Fruit fly (Drosophila melanogaster): Measurements from ENCODE around the gene 825-Oak.
"Not testable (repeated sequence)": the region's sequence is repeated elsewhere in the genome, so short reads cannot be mapped to it uniquely, and the experiment has no call there.

The 825-Oak gene

dm6 chr3L:19482014-19482413 lies 10.0 kb upstream of the 825-Oak start:
- TF ChIP-seq bbx (GFP tag; IDR thresholded peaks at IDR 0.05; ENCODE audit: partially characterized antibody) (no peak), CG3163 (GFP tag; optimal IDR thresholded peaks at IDR 0.05) (peak; percentile 82), CG3838 (GFP tag; optimal IDR thresholded peaks at IDR 0.05) (no peak), CG6813 (GFP tag; optimal IDR thresholded peaks at IDR 0.05) (no peak), CG13287 (GFP tag; IDR thresholded peaks at IDR 0.05; ENCODE audit: partially characterized antibody) (no peak), HmgD (GFP tag; optimal IDR thresholded peaks at IDR 0.05) (no peak), Trl (optimal IDR thresholded peaks at IDR 0.05) (peak; percentile 50 to 54), Trl (GFP tag; optimal IDR thresholded peaks at IDR 0.05) (no peak), Deaf1 (tag; optimal IDR thresholded peaks at IDR 0.05) (peak; percentile 48), Ravus (GFP tag; IDR thresholded peaks at IDR 0.05) (no peak), Nf-YB (GFP tag; optimal IDR thresholded peaks at IDR 0.05) (no peak), D (optimal IDR thresholded peaks at IDR 0.05) (no peak), D (GFP tag; optimal IDR thresholded peaks at IDR 0.05) (no peak)

- TF ChIP-seq Hr78 (GFP tag; optimal IDR thresholded peaks at IDR 0.05) (peak in 1 of 2 experiments; percentile 1), chinmo (GFP tag; IDR thresholded peaks at IDR 0.05; ENCODE audit: partially characterized antibody) (peak; percentile 52; the same call in 1 of the 4 replicates), yki (optimal IDR thresholded peaks at IDR 0.05) (no peak), sqz (GFP tag; optimal IDR thresholded peaks at IDR 0.05) (peak; percentile 48), fd102C (GFP tag; optimal IDR thresholded peaks at IDR 0.05) (no peak)
Measured at dm6 chr3L:19481209-19481608, 9.2 kb upstream of the 825-Oak start.

dm6 chr3L:19475478-19475877 lies 3.5 kb upstream of the 825-Oak start, which contains the start of the genes CG18294 and CG32213:
CG18294 (minus strand) TSS chr3L:19475578.
CG32213 (plus strand) TSS chr3L:19475839.
- not testable (repeated sequence) for TF ChIP-seq pb (GFP tag; optimal IDR thresholded peaks at IDR 0.05); CG4820 (GFP tag; optimal IDR thresholded peaks at IDR 0.05); CG30020 (tag; optimal IDR thresholded peaks at IDR 0.05)

DNA sequence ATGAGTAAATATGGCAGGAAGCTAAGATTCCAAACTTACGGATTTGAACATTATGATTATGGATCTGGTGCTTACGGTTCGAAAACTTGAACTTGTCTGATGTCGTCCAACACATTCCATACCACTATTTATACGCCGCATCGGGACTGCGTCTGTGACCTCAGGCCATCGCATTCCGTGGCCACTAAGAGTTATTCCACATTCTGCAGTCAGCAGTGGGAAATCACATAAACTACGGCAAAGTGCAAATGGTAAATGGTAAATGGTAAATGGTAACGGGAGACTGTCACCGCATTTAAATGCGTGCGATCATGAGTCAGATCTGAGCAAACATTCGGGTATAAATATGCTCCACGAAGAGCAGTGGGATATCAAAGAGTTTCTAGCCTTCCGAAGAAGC lies 5.0 kb downstream of the 825-Oak start, which contains the start of the genes CG14096 and CG32214:
Gene CG14096, minus strand, starts transcription at position 101 of the 400 bp plus-strand sequence.
Gene CG32214, plus strand, starts transcription at position 368 of the 400 bp plus-strand sequence.
- TF ChIP-seq inv (GFP tag; IDR thresholded peaks at IDR 0.05; ENCODE audit: partially characterized antibody); Dip2 (GFP tag; IDR thresholded peaks at IDR 0.05); CG15269 (tag; optimal IDR thresholded peaks at IDR 0.05): not testable (repeated sequence)

- no peak for TF ChIP-seq Mes4 (GFP tag; optimal IDR thresholded peaks at IDR 0.05)
- no peak for TF ChIP-seq nerfin-1 (tag; optimal IDR thresholded peaks at IDR 0.05)
- no peak for TF ChIP-seq insv (GFP tag; optimal IDR thresholded peaks at IDR 0.05)
- TF ChIP-seq pho (GFP tag; optimal IDR thresholded peaks at IDR 0.05), result no peak
- TF ChIP-seq shn (GFP tag; optimal IDR thresholded peaks at IDR 0.05), result no peak
- TF ChIP-seq tgo (GFP tag; IDR thresholded peaks at IDR 0.05), result no peak
- TF ChIP-seq Dip3 (GFP tag; optimal IDR thresholded peaks at IDR 0.05), result no peak
- TF ChIP-seq ken (GFP tag; IDR thresholded peaks at IDR 0.05), result no peak
Measured at dm6 chr3L:19464659-19465058, 7.4 kb downstream of the 825-Oak start, which contains the start of gene CG14095. CG14095 (minus strand) TSS chr3L:19464759.
